Worm (Caenorhabditis elegans) whole organism, L3 larva: ENCODE data around the gene W03F9.2.

Experiments
- R02D3.7 ChIP-seq: fragments of 150-350 bp; optimal IDR thresholded peaks from 2 replicates; lab custom pipeline; 2014; ENCODE audit warnings: missing biosample characterization, missing genetic modification characterization
- ZK546.5 ChIP-seq: sonication (generic microtip); optimal IDR thresholded peaks from 2 replicates; lab custom pipeline; 2017; ENCODE audit warnings: missing biosample characterization, missing genetic modification characterization
- aly-2 ChIP-seq: fragments of 150-350 bp; optimal IDR thresholded peaks from 2 replicates; lab custom pipeline; 2014; ENCODE audit warnings: missing biosample characterization, missing genetic modification characterization
- ceh-16 ChIP-seq: sonication (generic microtip); optimal IDR thresholded peaks from 2 replicates; lab custom pipeline; 2017; ENCODE audit warnings: missing biosample characterization, missing genetic modification characterization
- ceh-28 ChIP-seq: fragments of 150-350 bp; optimal IDR thresholded peaks from 2 replicates; lab custom pipeline; 2014; ENCODE audit warnings: missing biosample characterization, missing genetic modification reagents, missing genetic modification characterization
- ceh-82 ChIP-seq: fragments of 150-350 bp; optimal IDR thresholded peaks from 2 replicates; lab custom pipeline; 2014; ENCODE audit warnings: missing biosample characterization, missing genetic modification characterization
- ceh-9 ChIP-seq: sonication (generic microtip); optimal IDR thresholded peaks from 2 replicates; lab custom pipeline; 2018; ENCODE audit warnings: missing biosample characterization, missing genetic modification characterization
- daf-12 ChIP-seq: fragments of 150-350 bp; optimal IDR thresholded peaks from 2 replicates; lab custom pipeline; 2014; ENCODE audit warnings: missing biosample characterization, missing genetic modification reagents, missing genetic modification characterization
- egl-27 ChIP-seq: sonication (generic microtip); optimal IDR thresholded peaks from 4 replicates; lab custom pipeline; 2017; ENCODE audit warnings: missing biosample characterization, missing genetic modification reagents, missing genetic modification characterization
- egl-5 ChIP-seq: fragments of 150-350 bp; optimal IDR thresholded peaks from 2 replicates; lab custom pipeline; 2017; ENCODE audit warnings: missing biosample characterization, missing genetic modification reagents, missing genetic modification characterization, inconsistent platforms
- elt-1 ChIP-seq: fragments of 150-350 bp; optimal IDR thresholded peaks from 2 replicates; lab custom pipeline; 2014; ENCODE audit warnings: missing biosample characterization, missing genetic modification characterization
- elt-2 ChIP-seq: sonication (generic microtip); optimal IDR thresholded peaks from 2 replicates; lab custom pipeline; 2016; ENCODE audit warnings: missing genetic modification reagents, mild to moderate bottlenecking, missing genetic modification characterization, missing compliant biosample characterization
- elt-3 ChIP-seq, 3 experiments: fragments of 150-350 bp in 1 of 3; sonication (generic microtip) in 2 of 3; optimal IDR thresholded peaks; 2 replicates in 2 of 3; 4 replicates in 1 of 3; lab custom pipeline; 2014 to 2017; ENCODE audit warnings: missing biosample characterization in 3 of 3, missing genetic modification characterization in 3 of 3
- eor-1 ChIP-seq, 2 experiments: fragments of 150-350 bp; optimal IDR thresholded peaks; 2 replicates each; lab custom pipeline; 2014 to 2018; ENCODE audit warnings: missing biosample characterization in 2 of 2, missing genetic modification characterization in 2 of 2
- fkh-10 ChIP-seq: sonication (generic microtip); optimal IDR thresholded peaks from 2 replicates; lab custom pipeline; 2017; ENCODE audit warnings: missing biosample characterization, missing genetic modification reagents, missing genetic modification characterization
- fkh-2 ChIP-seq: fragments of 150-350 bp; optimal IDR thresholded peaks from 2 replicates; lab custom pipeline; 2014; ENCODE audit warnings: missing biosample characterization, missing genetic modification reagents, missing genetic modification characterization
- fos-1 ChIP-seq: fragments of 150-350 bp; optimal IDR thresholded peaks from 2 replicates; lab custom pipeline; 2014; ENCODE audit warnings: missing biosample characterization, missing genetic modification characterization
- hmg-11 ChIP-seq: sonication (generic microtip); optimal IDR thresholded peaks from 2 replicates; lab custom pipeline; 2016; ENCODE audit warnings: missing genetic modification characterization, missing compliant biosample characterization
- lin-15B ChIP-seq: fragments of 150-350 bp; optimal IDR thresholded peaks from 2 replicates; lab custom pipeline; 2014; ENCODE audit warnings: missing biosample characterization, missing genetic modification characterization
- lin-39 ChIP-seq: fragments of 150-350 bp; optimal IDR thresholded peaks from 2 replicates; lab custom pipeline; 2018; ENCODE audit warnings: missing biosample characterization, missing genetic modification reagents, missing genetic modification characterization
- lsy-12 ChIP-seq: sonication (generic microtip); optimal IDR thresholded peaks from 2 replicates; lab custom pipeline; 2016; ENCODE audit warnings: mild to moderate bottlenecking, missing genetic modification characterization, missing compliant biosample characterization
- mml-1 ChIP-seq: fragments of 150-350 bp; sonication (generic microtip); optimal IDR thresholded peaks from 3 replicates; lab custom pipeline; 2014; ENCODE audit warnings: missing biosample characterization, missing genetic modification characterization
- nfya-1 ChIP-seq: sonication (generic microtip); optimal IDR thresholded peaks from 2 replicates; lab custom pipeline; 2017; ENCODE audit warnings: missing genetic modification characterization, mild to moderate bottlenecking, missing compliant biosample characterization, antibody characterized with exemption, moderate library complexity; ENCODE audit not compliant: insufficient read depth
- nhr-12 ChIP-seq: fragments of 150-350 bp; optimal IDR thresholded peaks from 2 replicates; lab custom pipeline; 2014; ENCODE audit warnings: missing biosample characterization, missing genetic modification characterization
- nhr-23 ChIP-seq: fragments of 150-350 bp; optimal IDR thresholded peaks from 2 replicates; lab custom pipeline; 2014; ENCODE audit warnings: missing biosample characterization, missing genetic modification reagents, missing genetic modification characterization
- nhr-237 ChIP-seq: fragments of 150-350 bp; optimal IDR thresholded peaks from 2 replicates; lab custom pipeline; 2014; ENCODE audit warnings: missing biosample characterization, missing genetic modification characterization
- nhr-25 ChIP-seq: sonication (generic microtip); optimal IDR thresholded peaks from 2 replicates; lab custom pipeline; 2017; ENCODE audit warnings: missing biosample characterization, missing genetic modification characterization
- nhr-28 ChIP-seq: fragments of 150-350 bp; optimal IDR thresholded peaks from 2 replicates; lab custom pipeline; 2014; ENCODE audit warnings: missing biosample characterization, missing genetic modification characterization
- nhr-43 ChIP-seq: sonication (generic microtip); optimal IDR thresholded peaks from 2 replicates; lab custom pipeline; 2016; ENCODE audit warnings: mild to moderate bottlenecking, missing genetic modification characterization, missing compliant biosample characterization; ENCODE audit not compliant: poor library complexity, severe bottlenecking
- nhr-76 ChIP-seq: fragments of 150-350 bp; sonication (generic microtip); optimal IDR thresholded peaks from 5 replicates; lab custom pipeline; 2014; ENCODE audit warnings: missing biosample characterization, missing genetic modification characterization
- nhr-77 ChIP-seq: fragments of 150-350 bp; optimal IDR thresholded peaks from 2 replicates; lab custom pipeline; 2014; ENCODE audit warnings: missing biosample characterization, missing genetic modification characterization
- pha-4 ChIP-seq: fragments of 150-350 bp; optimal IDR thresholded peaks from 2 replicates; lab custom pipeline; 2014; ENCODE audit warnings: missing biosample characterization, missing genetic modification reagents, missing genetic modification characterization
- pqm-1 ChIP-seq: fragments of 150-350 bp; optimal IDR thresholded peaks from 2 replicates; lab custom pipeline; 2017; ENCODE audit warnings: missing biosample characterization, missing genetic modification characterization, inconsistent platforms
- sea-2 ChIP-seq: fragments of 150-350 bp; sonication (generic microtip); optimal IDR thresholded peaks from 4 replicates; lab custom pipeline; 2014; ENCODE audit warnings: missing biosample characterization, missing genetic modification reagents, missing genetic modification characterization
- skn-1 ChIP-seq: fragments of 150-350 bp; optimal IDR thresholded peaks from 2 replicates; lab custom pipeline; 2014; ENCODE audit warnings: missing biosample characterization, missing genetic modification characterization
- snpc-4 ChIP-seq: fragments of 150-350 bp; optimal IDR thresholded peaks from 2 replicates; lab custom pipeline; 2014; ENCODE audit warnings: missing biosample characterization, missing genetic modification characterization
- tbx-2 ChIP-seq: sonication (generic microtip); optimal IDR thresholded peaks from 2 replicates; lab custom pipeline; 2016; ENCODE audit warnings: mild to moderate bottlenecking, missing genetic modification characterization, missing compliant biosample characterization
- zag-1 ChIP-seq: fragments of 150-350 bp; optimal IDR thresholded peaks from 2 replicates; lab custom pipeline; 2014; ENCODE audit warnings: missing biosample characterization, missing genetic modification characterization
- ztf-11 ChIP-seq: fragments of 150-350 bp; optimal IDR thresholded peaks from 2 replicates; lab custom pipeline; 2014; ENCODE audit warnings: missing biosample characterization, missing genetic modification characterization

Gene W03F9.2

ce11 chrV:126610-127009, 1.2 kb downstream of the W03F9.2 start, which contains the start of gene W03F9.1 (continued):
- TF ChIP-seq egl-27 (tag; lab: Kevin White, UChicago) (no peak), ceh-9 (tag; lab: Kevin White, UChicago) (no peak), fkh-2 (tag; lab: Kevin White, UChicago) (no peak), ceh-82 (tag; lab: Kevin White, UChicago) (no peak), aly-2 (tag; lab: Kevin White, UChicago) (no peak), skn-1 (tag; lab: Kevin White, UChicago) (no peak), R02D3.7 (tag; lab: Kevin White, UChicago) (no peak), lin-39 (tag; lab: Kevin White, UChicago) (peak; percentile 49), daf-12 (tag; lab: Kevin White, UChicago) (no peak), nhr-28 (tag; lab: Kevin White, UChicago) (no peak), nhr-23 (tag; lab: Kevin White, UChicago) (peak; percentile 58), pqm-1 (tag; lab: Kevin White, UChicago) (no peak), elt-2 (tag; lab: Kevin White, UChicago) (peak; percentile 31), snpc-4 (tag; lab: Kevin White, UChicago) (no peak), elt-3 (tag; optimal IDR thresholded peaks at IDR 0.05; lab: Kevin White, UChicago) (no peak), tbx-2 (tag; lab: Kevin White, UChicago) (no peak), hmg-11 (tag; lab: Kevin White, UChicago) (peak; percentile 89), nfya-1 (peak; percentile 62), ztf-11 (tag; lab: Kevin White, UChicago) (no peak), eor-1 (tag; optimal IDR thresholded peaks at IDR 0.05; lab: Kevin White, UChicago) (no peak), ZK546.5 (tag; lab: Kevin White, UChicago) (no peak), nhr-237 (tag; lab: Kevin White, UChicago) (no peak), fos-1 (no peak)

ce11 chrV:123915-124314, 3.9 kb downstream of the W03F9.2 start:
- no peak for TF ChIP-seq egl-5 (tag; lab: Kevin White, UChicago)
- no peak for TF ChIP-seq eor-1 (tag; optimal IDR thresholded peaks at IDR 0.05; lab: Kevin White, UChicago)
- TF ChIP-seq mml-1 (tag; lab: Kevin White, UChicago) = no peak
- no peak for TF ChIP-seq nhr-76 (tag; lab: Kevin White, UChicago)
- no peak for TF ChIP-seq tbx-2 (tag; lab: Kevin White, UChicago)
- TF ChIP-seq elt-2 (tag; lab: Kevin White, UChicago) = no peak
- no peak for TF ChIP-seq ceh-16 (tag; lab: Kevin White, UChicago)
- no peak for TF ChIP-seq nfya-1
- TF ChIP-seq ztf-11 (tag; lab: Kevin White, UChicago) = no peak
- no peak for TF ChIP-seq fkh-10 (GFP tag; lab: Kevin White, UChicago)
- no peak for TF ChIP-seq ceh-28 (tag; lab: Kevin White, UChicago)
- TF ChIP-seq sea-2 (GFP tag; lab: Kevin White, UChicago) = no peak
- no peak for TF ChIP-seq lin-15B (tag; lab: Kevin White, UChicago)
- TF ChIP-seq nhr-77 (tag; lab: Kevin White, UChicago) = no peak
- TF ChIP-seq fos-1 = no peak
- TF ChIP-seq, all 47 proteins: peak for 0

- TF ChIP-seq aly-2 (tag; lab: Kevin White, UChicago) = no peak
- TF ChIP-seq nfya-1 = no peak
- no peak for TF ChIP-seq sea-2 (GFP tag; lab: Kevin White, UChicago)
- peak; percentile 37 for TF ChIP-seq pha-4 (tag; lab: Kevin White, UChicago)
- TF ChIP-seq nhr-43 = no peak
- TF ChIP-seq hmg-11 (tag; lab: Kevin White, UChicago) = no peak
- TF ChIP-seq skn-1 (tag; lab: Kevin White, UChicago) = no peak
- no peak for TF ChIP-seq nhr-23 (tag; lab: Kevin White, UChicago)
- TF ChIP-seq elt-2 (tag; lab: Kevin White, UChicago) = peak; percentile 43
Measured at ce11 chrV:123513-123912, 4.3 kb downstream of the W03F9.2 start.

ce11 chrV:122750-123149, 5.1 kb downstream of the W03F9.2 start, which contains the start of gene cgp-1:
Gene cgp-1 (minus strand): TSS chrV:122789.
- TF ChIP-seq nfya-1 (peak; percentile 34), daf-12 (tag; lab: Kevin White, UChicago) (no peak), lin-15B (tag; lab: Kevin White, UChicago) (peak; percentile 11), mml-1 (tag; lab: Kevin White, UChicago) (no peak), fkh-10 (GFP tag; lab: Kevin White, UChicago) (no peak), zag-1 (tag; lab: Kevin White, UChicago) (no peak), fos-1 (no peak), hmg-11 (tag; lab: Kevin White, UChicago) (peak; percentile 53), elt-1 (tag; lab: Kevin White, UChicago) (no peak), nhr-28 (tag; lab: Kevin White, UChicago) (no peak), pqm-1 (tag; lab: Kevin White, UChicago) (no peak), ztf-11 (tag; lab: Kevin White, UChicago) (no peak), lsy-12 (no peak), nhr-25 (peak; percentile 28), pha-4 (tag; lab: Kevin White, UChicago) (peak; percentile 86), nhr-77 (tag; lab: Kevin White, UChicago) (no peak), nhr-12 (tag; lab: Kevin White, UChicago) (no peak), R02D3.7 (tag; lab: Kevin White, UChicago) (peak; percentile 76), ceh-16 (tag; lab: Kevin White, UChicago) (no peak)
